Fruit fly (Drosophila melanogaster) whole organism, pupa: ENCODE results near the gene Osi4.

Experiments
- CG10348 ChIP-seq: fragments of 200-800 bp; sonication (Bioruptor generic); IDR thresholded peaks from 2 replicates; pipeline ENCODE4 v1.3.6; 2022; ENCODE audit warnings: missing biosample characterization, missing genetic modification characterization
- CG12605 ChIP-seq: fragments of 200-800 bp; sonication (Bioruptor generic); IDR thresholded peaks from 2 replicates; pipeline ENCODE4 v1.3.6; 2022; ENCODE audit warnings: missing biosample characterization, missing genetic modification characterization
- CG13204 ChIP-seq: fragments of 200-800 bp; sonication (Bioruptor generic); optimal IDR thresholded peaks from 2 replicates; lab custom pipeline; 2018; ENCODE audit warnings: missing biosample characterization, mild to moderate bottlenecking, missing genetic modification characterization, moderate library complexity
- CG14655 ChIP-seq: fragments of 200-800 bp; sonication (Bioruptor generic); optimal IDR thresholded peaks from 3 replicates; lab custom pipeline; 2017; ENCODE audit warnings: mild to moderate bottlenecking, missing biosample characterization, missing genetic modification reagents, missing genetic modification characterization
- CG15710 ChIP-seq: fragments of 200-800 bp; sonication (Bioruptor generic); optimal IDR thresholded peaks from 2 replicates; lab custom pipeline; 2018; ENCODE audit warnings: missing biosample characterization, mild to moderate bottlenecking, missing genetic modification characterization, moderate library complexity
- CG17806 ChIP-seq: fragments of 200-800 bp; sonication (Bioruptor generic); optimal IDR thresholded peaks from 2 replicates; lab custom pipeline; 2018; ENCODE audit warnings: missing biosample characterization, mild to moderate bottlenecking, missing genetic modification characterization, moderate library complexity
- CG32121 ChIP-seq: fragments of 200-800 bp; sonication (Bioruptor generic); IDR thresholded peaks from 2 replicates; pipeline ENCODE4 v1.3.6; 2022; ENCODE audit warnings: missing biosample characterization, missing genetic modification characterization
- CG34367 ChIP-seq: fragments of 200-800 bp; sonication (Bioruptor generic); optimal IDR thresholded peaks from 2 replicates; lab custom pipeline; 2018; ENCODE audit warnings: missing biosample characterization, mild to moderate bottlenecking, missing genetic modification characterization
- CG4496 ChIP-seq: fragments of 200-800 bp; sonication (Bioruptor generic); IDR thresholded peaks from 3 replicates; pipeline ENCODE4 v1.3.6; 2022; ENCODE audit warnings: missing biosample characterization, missing genetic modification characterization
- CG8159 ChIP-seq: fragments of 200-800 bp; sonication (Bioruptor generic); optimal IDR thresholded peaks from 3 replicates; lab custom pipeline; 2018; ENCODE audit warnings: missing biosample characterization, mild to moderate bottlenecking, missing genetic modification characterization, moderate library complexity
- CG8301 ChIP-seq: fragments of 200-800 bp; sonication (Bioruptor generic); optimal IDR thresholded peaks from 2 replicates; lab custom pipeline; 2018; ENCODE audit warnings: missing biosample characterization, mild to moderate bottlenecking, missing genetic modification characterization
- CG9948 ChIP-seq: fragments of 200-800 bp; sonication (Bioruptor generic); optimal IDR thresholded peaks from 2 replicates; lab custom pipeline; 2018; ENCODE audit warnings: missing biosample characterization, mild to moderate bottlenecking, missing genetic modification characterization, moderate library complexity
- D1 ChIP-seq: fragments of 200-800 bp; sonication (Bioruptor generic); optimal IDR thresholded peaks from 2 replicates; lab custom pipeline; 2018; ENCODE audit warnings: missing biosample characterization, mild to moderate bottlenecking, missing genetic modification characterization, moderate library complexity
- EcR ChIP-seq: fragments of 200-800 bp; sonication (Bioruptor generic); optimal IDR thresholded peaks from 3 replicates; lab custom pipeline; 2019; ENCODE audit warnings: missing biosample characterization, missing genetic modification characterization, mild to moderate bottlenecking, moderate library complexity, missing genetic modification reagents
- Ets98B ChIP-seq: fragments of 200-800 bp; sonication (Bioruptor generic); IDR thresholded peaks from 2 replicates; pipeline ENCODE4 v1.3.6; 2022; ENCODE audit warnings: missing biosample characterization, missing genetic modification characterization
- Pif1A ChIP-seq: fragments of 200-800 bp; sonication (Bioruptor generic); optimal IDR thresholded peaks from 3 replicates; lab custom pipeline; 2016; ENCODE audit warnings: missing biosample characterization, missing genetic modification characterization
- Pif1B ChIP-seq: fragments of 200-800 bp; sonication (Bioruptor generic); optimal IDR thresholded peaks from 3 replicates; lab custom pipeline; 2016; ENCODE audit warnings: missing biosample characterization, missing genetic modification characterization
- Snoo ChIP-seq: fragments of 200-800 bp; sonication (Bioruptor generic); optimal IDR thresholded peaks from 3 replicates; lab custom pipeline; 2017; ENCODE audit warnings: missing biosample characterization, mild to moderate bottlenecking, missing genetic modification characterization, inconsistent platforms
- fd96Ca ChIP-seq: fragments of 200-800 bp; sonication (Bioruptor generic); IDR thresholded peaks from 3 replicates; pipeline ENCODE4 v1.3.6; 2022; ENCODE audit warnings: missing biosample characterization, missing genetic modification characterization
- gl ChIP-seq: fragments of 200-800 bp; sonication (Bioruptor generic); optimal IDR thresholded peaks from 2 replicates; lab custom pipeline; 2018; ENCODE audit warnings: missing biosample characterization, mild to moderate bottlenecking, missing genetic modification characterization
- rn ChIP-seq: fragments of 200-800 bp; sonication (Bioruptor generic); IDR thresholded peaks from 2 replicates; pipeline ENCODE4 v1.3.6; 2022; ENCODE audit warnings: missing biosample characterization, missing genetic modification characterization

Gene Osi4

dm6 chr3R:6234189-6234758 lies 12.7 kb upstream of the Osi4 start, which contains the start of gene Osi6:
Gene Osi6 (plus strand): TSS chr3R:6234708.
- TF ChIP-seq CG13204 (GFP tag; lab: Kevin White, UChicago) = no peak
- TF ChIP-seq CG8159 = no peak
- no peak for TF ChIP-seq CG14655
- TF ChIP-seq Pif1A (GFP tag; lab: Kevin White, UChicago) = no peak
- no peak for TF ChIP-seq EcR (GFP tag; lab: Kevin White, UChicago)
- no peak for TF ChIP-seq D1 (tag; lab: Kevin White, UChicago)
- no peak for TF ChIP-seq CG12605
- TF ChIP-seq Snoo = no peak
- no peak for TF ChIP-seq CG15710 (tag; lab: Kevin White, UChicago)
- TF ChIP-seq CG8301 (tag; lab: Kevin White, UChicago) = no peak
- TF ChIP-seq rn (GFP tag; lab: Robert Waterston, UW) = no peak
- TF ChIP-seq CG17806 = no peak
- no peak for TF ChIP-seq CG34367

dm6 chr3R:6233104-6233503 lies 11.5 kb upstream of the Osi4 start:
- no peak for TF ChIP-seq Pif1B (GFP tag; lab: Kevin White, UChicago)
- TF ChIP-seq CG8301 (tag; lab: Kevin White, UChicago) = peak; percentile 29
- peak; percentile 20 for TF ChIP-seq CG14655

- TF ChIP-seq CG4496 (GFP tag; lab: Robert Waterston, UW) (no peak), Pif1B (GFP tag; lab: Kevin White, UChicago) (no peak), CG34367 (no peak)
Measured at dm6 chr3R:6231391-6231790, 9.8 kb upstream of the Osi4 start.

- TF ChIP-seq Pif1B (GFP tag; lab: Kevin White, UChicago) (no peak), CG14655 (no peak), Snoo (no peak), Pif1A (GFP tag; lab: Kevin White, UChicago) (no peak), EcR (GFP tag; lab: Kevin White, UChicago) (no peak), CG15710 (tag; lab: Kevin White, UChicago) (no peak), CG4496 (GFP tag; lab: Robert Waterston, UW) (no peak), CG13204 (GFP tag; lab: Kevin White, UChicago) (no peak), CG8301 (tag; lab: Kevin White, UChicago) (no peak), CG32121 (no peak), CG34367 (no peak), fd96Ca (GFP tag; lab: Robert Waterston, UW) (no peak), CG8159 (no peak), rn (GFP tag; lab: Robert Waterston, UW) (no peak), CG10348 (no peak), CG12605 (no peak), CG17806 (no peak), CG9948 (tag; lab: Kevin White, UChicago) (no peak), gl (no peak)
Measured at dm6 chr3R:6230298-6230697, 8.7 kb upstream of the Osi4 start.

dm6 chr3R:6229055-6229841 lies 7.7 kb upstream of the Osi4 start:
- TF ChIP-seq CG13204 (GFP tag; lab: Kevin White, UChicago) (peak; percentile 46), CG8301 (tag; lab: Kevin White, UChicago) (peak; percentile 38), CG14655 (peak; percentile 31), Ets98B (GFP tag; lab: Robert Waterston, UW) (no peak)

dm6 chr3R:6226997-6227562 lies 5.5 kb upstream of the Osi4 start, which contains the start of gene Osi5:
Gene Osi5 (plus strand): TSS chr3R:6227512.
- TF ChIP-seq CG9948 (tag; lab: Kevin White, UChicago) (no peak), fd96Ca (GFP tag; lab: Robert Waterston, UW) (no peak), Pif1A (GFP tag; lab: Kevin White, UChicago) (no peak)

- TF ChIP-seq CG17806 (no peak), fd96Ca (GFP tag; lab: Robert Waterston, UW) (no peak), Pif1A (GFP tag; lab: Kevin White, UChicago) (no peak), CG10348 (no peak), rn (GFP tag; lab: Robert Waterston, UW) (no peak), CG15710 (tag; lab: Kevin White, UChicago) (no peak), Snoo (no peak), EcR (GFP tag; lab: Kevin White, UChicago) (no peak), CG14655 (no peak)
Measured at dm6 chr3R:6226156-6226555, 4.6 kb upstream of the Osi4 start.
